Worm (Caenorhabditis elegans): Measurements from ENCODE around the gene Y50E8A.6.

DNA sequence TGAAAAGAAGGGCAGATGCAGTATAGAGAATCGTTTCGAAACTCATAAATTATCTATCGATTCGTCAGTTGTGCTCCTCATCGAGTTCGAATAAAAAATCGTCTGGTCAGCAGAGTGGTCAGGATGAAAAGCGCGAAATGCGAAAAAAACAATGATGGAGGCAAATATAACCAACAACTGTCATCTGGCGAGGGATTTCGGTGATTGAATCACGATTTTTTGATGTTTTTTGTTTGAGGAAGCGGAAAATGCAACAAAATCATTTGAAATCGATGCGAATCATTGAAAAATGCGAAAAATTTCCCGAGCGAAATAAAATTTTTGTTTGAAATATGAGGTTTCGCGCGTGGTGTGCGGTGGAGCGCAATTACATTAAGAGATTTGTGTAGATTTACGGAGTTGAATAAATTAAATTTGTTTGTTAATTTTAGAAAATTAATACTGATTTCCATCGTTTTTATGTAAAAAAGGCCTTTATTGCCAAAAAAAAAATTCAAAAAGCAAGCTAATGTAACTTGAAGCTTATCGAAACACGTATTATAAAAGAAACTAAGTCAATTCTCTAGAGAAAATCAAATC, 6.9 kb downstream of the Y50E8A.6 start, which contains the start of gene unc-61:
- peak; percentile 35 for TF ChIP-seq F16B12.6 (tag; optimal IDR thresholded peaks at IDR 0.05)
- TF ChIP-seq fkh-10 (GFP tag; optimal IDR thresholded peaks at IDR 0.05) = no peak
- TF ChIP-seq snpc-4 (tag; optimal IDR thresholded peaks at IDR 0.05) = no peak
- no peak for TF ChIP-seq mab-9 (GFP tag; IDR thresholded peaks at IDR 0.05)
- TF ChIP-seq lin-39 (tag; optimal IDR thresholded peaks at IDR 0.05) = no peak
- TF ChIP-seq pag-3 (tag; optimal IDR thresholded peaks at IDR 0.05; ENCODE audit: borderline replicate concordance, insufficient read depth) = no peak
- peak; percentile 24; the same call in 1 of the 2 replicates for TF ChIP-seq nhr-19 (GFP tag; conservative IDR thresholded peaks at IDR 0.05)
- TF ChIP-seq elt-2 (tag; optimal IDR thresholded peaks at IDR 0.05) = no peak
- TF ChIP-seq lin-35 (GFP tag; optimal IDR thresholded peaks at IDR 0.05) = peak; percentile 84 to 93
- peak; percentile 91 to 96 for TF ChIP-seq efl-1 (optimal IDR thresholded peaks at IDR 0.05)
- TF ChIP-seq efl-1 (GFP tag; optimal IDR thresholded peaks at IDR 0.05 in 1 of 2) = peak; percentile 89 to 99
- no peak for TF ChIP-seq nhr-28 (tag; optimal IDR thresholded peaks at IDR 0.05)
- no peak for TF ChIP-seq zag-1 (tag; optimal IDR thresholded peaks at IDR 0.05)
- no peak for TF ChIP-seq nhr-11 (tag; optimal IDR thresholded peaks at IDR 0.05)
- no peak for TF ChIP-seq fkh-4 (tag; optimal IDR thresholded peaks at IDR 0.05; ENCODE audit: borderline replicate concordance)
